Worm (Caenorhabditis elegans) whole organism, mixed stage, embryonic: Measurements from ENCODE around the gene F40A3.7.

Source experiments
- bed-3 ChIP-seq: fragments of 200-800 bp; sonication (Bioruptor generic); optimal IDR thresholded peaks from 3 replicates; lab custom pipeline; 2018; ENCODE audit warnings: mild to moderate bottlenecking, missing genetic modification characterization, moderate library complexity, missing compliant biosample characterization
- pha-4 ChIP-seq: fragments of 150-350 bp; optimal IDR thresholded peaks from 2 replicates; lab custom pipeline; 2018; ENCODE audit warnings: missing biosample characterization, missing genetic modification reagents, missing genetic modification characterization
- snpc-4 ChIP-seq: fragments of 150-350 bp; optimal IDR thresholded peaks from 2 replicates; lab custom pipeline; 2014; ENCODE audit warnings: missing biosample characterization, missing genetic modification characterization
- sptf-1 ChIP-seq: sonication (generic microtip); optimal IDR thresholded peaks from 2 replicates; lab custom pipeline; 2017; ENCODE audit warnings: mild to moderate bottlenecking, missing genetic modification characterization, moderate library complexity, missing compliant biosample characterization

- no peak for TF ChIP-seq sptf-1 (tag; lab: Kevin White, UChicago)
- no peak for TF ChIP-seq snpc-4
- TF ChIP-seq bed-3 (GFP tag; lab: Kevin White, UChicago), result no peak
- peak; percentile 75 for TF ChIP-seq pha-4 (tag; lab: Kevin White, UChicago)
These were observed 45.1 kb downstream of the F40A3.7 start, which contains the start of the genes C37C3.9 and C37C3.18 for ce11 chrV:7854603-7855002.
